Worm (Caenorhabditis elegans) whole organism, L1 larva: Measurements from ENCODE around the gene ncx-8.
A peak's percentile ranks its signal among the peaks of the same experiment; 100 is the strongest.

ENCODE experiments used
- Y116A8C.19 ChIP-seq: sonication (generic microtip); optimal IDR thresholded peaks from 2 replicates; lab custom pipeline; 2016; ENCODE audit warnings: missing compliant biosample characterization, missing genetic modification characterization, borderline replicate concordance
- aha-1 ChIP-seq: fragments of 150-350 bp; optimal IDR thresholded peaks from 2 replicates; lab custom pipeline; 2014; ENCODE audit warnings: missing biosample characterization, missing genetic modification characterization
- aly-2 ChIP-seq: fragments of 150-350 bp; optimal IDR thresholded peaks from 2 replicates; lab custom pipeline; 2014; ENCODE audit warnings: missing biosample characterization, missing genetic modification characterization
- ces-1 ChIP-seq: fragments of 150-350 bp; optimal IDR thresholded peaks from 2 replicates; lab custom pipeline; 2014; ENCODE audit warnings: missing biosample characterization, missing genetic modification reagents, missing genetic modification characterization
- dsc-1 ChIP-seq: sonication (generic microtip); optimal IDR thresholded peaks from 2 replicates; lab custom pipeline; 2016; ENCODE audit warnings: mild to moderate bottlenecking, missing genetic modification characterization, missing compliant biosample characterization
- efl-1 ChIP-seq, 4 experiments: fragments of 150-350 bp; optimal IDR thresholded peaks in 3 of 4; peaks in 1 of 4; 1 replicate in 1 of 4; 2 replicates in 3 of 4; lab custom pipeline; 2014; ENCODE audit warnings: missing biosample characterization in 2 of 4, missing genetic modification characterization in 2 of 4, missing genetic modification reagents in 2 of 4
- efl-3 ChIP-seq: fragments of 200-800 bp; sonication (Bioruptor generic); optimal IDR thresholded peaks from 2 replicates; lab custom pipeline; 2018; ENCODE audit warnings: mild to moderate bottlenecking, missing genetic modification characterization, missing compliant biosample characterization
- elt-2 ChIP-seq: sonication (generic microtip); optimal IDR thresholded peaks from 2 replicates; lab custom pipeline; 2016; ENCODE audit warnings: missing genetic modification characterization, mild to moderate bottlenecking, inconsistent platforms, missing compliant biosample characterization, missing genetic modification reagents
- elt-3 ChIP-seq, 6 experiments: fragments of 150-350 bp in 1 of 6; sonication (generic microtip); optimal IDR thresholded peaks; 2 replicates each; lab custom pipeline; 2017 to 2018; ENCODE audit warnings: missing biosample characterization in 6 of 6, missing genetic modification characterization in 6 of 6, inconsistent platforms in 1 of 6
- fos-1 ChIP-seq: fragments of 150-350 bp; optimal IDR thresholded peaks from 2 replicates; lab custom pipeline; 2014; ENCODE audit warnings: missing biosample characterization, missing genetic modification characterization
- grh-1 ChIP-seq: fragments of 200-800 bp; sonication (Bioruptor generic); IDR thresholded peaks from 2 replicates; pipeline ENCODE4 v1.3.6; 2022; ENCODE audit warnings: missing genetic modification reagents, missing genetic modification characterization, missing compliant biosample characterization
- hlh-4 ChIP-seq: sonication (generic microtip); optimal IDR thresholded peaks from 2 replicates; lab custom pipeline; 2016; ENCODE audit warnings: mild to moderate bottlenecking, missing genetic modification characterization, missing compliant biosample characterization
- jun-1 ChIP-seq: fragments of 150-350 bp; optimal IDR thresholded peaks from 2 replicates; lab custom pipeline; 2014; ENCODE audit warnings: missing biosample characterization, missing genetic modification reagents, missing genetic modification characterization
- lin-14 ChIP-seq: fragments of 200-800 bp; sonication (Bioruptor generic); optimal IDR thresholded peaks from 2 replicates; lab custom pipeline; 2018; ENCODE audit warnings: mild to moderate bottlenecking, missing genetic modification characterization, moderate library complexity, missing compliant biosample characterization
- lin-35 ChIP-seq, 2 experiments: fragments of 150-350 bp; optimal IDR thresholded peaks; 2 replicates each; lab custom pipeline; 2014; ENCODE audit warnings: missing biosample characterization in 2 of 2, missing genetic modification characterization in 2 of 2, missing genetic modification reagents in 2 of 2
- lir-3 ChIP-seq: sonication (generic microtip); optimal IDR thresholded peaks from 2 replicates; lab custom pipeline; 2016; ENCODE audit warnings: mild to moderate bottlenecking, missing genetic modification characterization, moderate library complexity, missing compliant biosample characterization; ENCODE audit not compliant: poor library complexity
- mab-9 ChIP-seq: fragments of 200-800 bp; sonication (Bioruptor generic); IDR thresholded peaks from 2 replicates; pipeline ENCODE4 v1.3.6; 2022; ENCODE audit warnings: missing genetic modification reagents, missing genetic modification characterization, missing compliant biosample characterization
- mep-1 ChIP-seq: fragments of 150-350 bp; optimal IDR thresholded peaks from 2 replicates; lab custom pipeline; 2014; ENCODE audit warnings: missing biosample characterization, missing genetic modification characterization
- nhr-19 ChIP-seq: fragments of 200-800 bp; sonication (Bioruptor generic); conservative IDR thresholded peaks from 2 replicates; pipeline ENCODE4 v1.3.6; 2022; ENCODE audit warnings: missing genetic modification characterization, missing compliant biosample characterization
- nhr-237 ChIP-seq: fragments of 150-350 bp; optimal IDR thresholded peaks from 2 replicates; lab custom pipeline; 2014; ENCODE audit warnings: missing biosample characterization, missing genetic modification characterization
- nhr-28 ChIP-seq: fragments of 150-350 bp; optimal IDR thresholded peaks from 2 replicates; lab custom pipeline; 2014; ENCODE audit warnings: missing biosample characterization, missing genetic modification characterization
- nhr-71 ChIP-seq: sonication (generic microtip); optimal IDR thresholded peaks from 2 replicates; lab custom pipeline; 2016; ENCODE audit warnings: mild to moderate bottlenecking, missing genetic modification characterization, moderate library complexity, missing compliant biosample characterization
- nhr-76 ChIP-seq: sonication (generic microtip); optimal IDR thresholded peaks from 2 replicates; lab custom pipeline; 2017; ENCODE audit warnings: missing biosample characterization, missing genetic modification characterization
- nhr-77 ChIP-seq: fragments of 150-350 bp; optimal IDR thresholded peaks from 2 replicates; lab custom pipeline; 2014; ENCODE audit warnings: missing biosample characterization, missing genetic modification characterization
- nhr-84 ChIP-seq: sonication (generic microtip); optimal IDR thresholded peaks from 2 replicates; lab custom pipeline; 2017; ENCODE audit warnings: missing biosample characterization, missing genetic modification characterization
- nhr-85 ChIP-seq: sonication (generic microtip); peaks from one replicate; lab custom pipeline; 2016; ENCODE audit warnings: missing genetic modification characterization, inconsistent platforms, missing compliant biosample characterization
- pag-3 ChIP-seq: sonication (generic microtip); optimal IDR thresholded peaks from 2 replicates; lab custom pipeline; 2017; ENCODE audit warnings: missing genetic modification characterization, mild to moderate bottlenecking, missing compliant biosample characterization, antibody characterized with exemption, borderline replicate concordance; ENCODE audit not compliant: insufficient read depth
- skn-1 ChIP-seq: fragments of 150-350 bp; optimal IDR thresholded peaks from 2 replicates; lab custom pipeline; 2014; ENCODE audit warnings: missing biosample characterization, missing genetic modification characterization
- snpc-4 ChIP-seq: fragments of 150-350 bp; optimal IDR thresholded peaks from 2 replicates; lab custom pipeline; 2014; ENCODE audit warnings: missing biosample characterization, missing genetic modification characterization
- sox-4 ChIP-seq: sonication (generic microtip); optimal IDR thresholded peaks from 2 replicates; lab custom pipeline; 2016; ENCODE audit warnings: missing genetic modification characterization, missing compliant biosample characterization
- sptf-1 ChIP-seq: fragments of 150-350 bp; optimal IDR thresholded peaks from 2 replicates; lab custom pipeline; 2014; ENCODE audit warnings: missing biosample characterization, missing genetic modification characterization
- swsn-7 ChIP-seq: sonication (generic microtip); optimal IDR thresholded peaks from 2 replicates; lab custom pipeline; 2016; ENCODE audit warnings: missing genetic modification characterization, missing compliant biosample characterization
- xbp-1 ChIP-seq: sonication (generic microtip); optimal IDR thresholded peaks from 2 replicates; lab custom pipeline; 2016; ENCODE audit warnings: missing genetic modification characterization, missing compliant biosample characterization
- ztf-11 ChIP-seq, 2 experiments: sonication (generic microtip); optimal IDR thresholded peaks; 2 replicates each; lab custom pipeline; 2016 to 2017; ENCODE audit warnings: missing genetic modification characterization in 2 of 2, missing biosample characterization in 1 of 2, missing compliant biosample characterization in 1 of 2
- ztf-4 ChIP-seq: fragments of 150-350 bp; optimal IDR thresholded peaks from 2 replicates; lab custom pipeline; 2014; ENCODE audit warnings: missing biosample characterization, missing genetic modification characterization

The ncx-8 gene

DNA sequence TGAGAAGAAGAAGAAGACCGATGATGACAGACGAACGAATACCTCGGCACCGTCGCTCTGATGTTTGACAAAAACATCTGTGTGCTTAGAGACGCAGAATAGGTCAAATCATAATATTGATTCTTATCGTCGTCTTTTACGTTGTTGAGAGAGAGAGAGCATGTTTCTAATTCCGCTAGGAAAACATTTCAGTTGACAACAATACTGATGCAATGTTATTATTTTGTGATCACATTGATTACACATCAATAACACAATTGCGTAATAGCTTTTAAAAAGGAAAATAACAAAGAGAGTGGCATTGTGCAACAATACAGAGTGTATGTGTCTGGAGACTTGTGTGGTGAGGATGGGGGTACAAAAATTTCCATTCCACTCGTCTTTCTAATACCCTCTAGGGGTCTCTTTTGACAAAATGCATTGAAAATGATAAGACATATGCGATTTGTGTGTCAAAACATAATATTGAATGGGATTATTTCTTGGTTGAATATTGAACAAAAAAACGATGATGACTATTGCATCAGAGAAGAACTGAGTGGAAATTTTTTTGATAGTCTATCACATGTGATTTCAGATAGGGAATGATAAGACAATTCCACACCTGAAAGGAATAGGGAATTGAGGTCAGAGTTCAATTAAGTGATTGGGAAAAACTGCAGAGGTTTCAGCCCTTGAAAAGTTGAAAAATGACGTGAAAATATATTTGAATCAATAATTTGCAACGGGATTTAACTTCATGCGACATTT, 22.2 kb downstream of the ncx-8 start:
- peak; percentile 57 for TF ChIP-seq nhr-85 (tag; lab: Kevin White, UChicago)
- TF ChIP-seq elt-2 (tag; lab: Kevin White, UChicago): peak; percentile 64
- no peak for TF ChIP-seq swsn-7
- TF ChIP-seq lin-35 (GFP tag; optimal IDR thresholded peaks at IDR 0.05; lab: Kevin White, UChicago): peak in 1 of 2 experiments; percentile 30

DNA sequence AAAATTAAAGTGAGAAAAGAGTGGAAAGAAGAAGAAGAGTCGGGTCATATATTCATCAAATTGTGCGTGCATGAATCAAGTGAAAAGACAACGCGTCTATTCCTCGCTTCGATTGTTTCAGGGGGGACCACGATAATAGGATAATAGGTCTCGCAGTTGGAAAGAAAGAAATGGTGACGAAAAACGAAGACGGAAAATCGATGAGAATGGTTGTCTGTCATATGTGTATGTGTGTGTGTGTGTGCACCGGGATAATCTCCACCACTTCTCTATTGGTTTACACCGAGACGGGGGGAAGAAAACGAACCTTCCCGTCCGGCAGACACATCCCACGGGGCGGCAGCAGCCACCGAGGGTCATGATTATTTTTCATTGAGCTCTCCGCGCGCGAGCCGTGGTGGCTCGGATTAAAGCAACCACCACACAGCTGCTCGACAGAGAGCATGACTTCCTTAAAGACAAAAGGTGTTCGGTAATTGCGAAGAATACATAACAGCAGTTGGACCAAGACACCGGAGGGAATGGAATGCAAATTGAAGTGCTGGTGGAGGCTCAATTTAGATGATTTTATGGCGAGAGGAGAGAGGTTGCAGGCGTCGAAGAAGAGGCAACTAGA, 22.9 kb downstream of the ncx-8 start:
- no peak for TF ChIP-seq elt-3 (tag; optimal IDR thresholded peaks at IDR 0.05; lab: Kevin White, UChicago)
- no peak for TF ChIP-seq fos-1
- TF ChIP-seq efl-1 (optimal IDR thresholded peaks at IDR 0.05; lab: Kevin White, UChicago): no peak
- peak in 1 of 2 experiments; percentile 20 for TF ChIP-seq efl-1 (GFP tag; optimal IDR thresholded peaks at IDR 0.05 in 1 of 2; lab: Kevin White, UChicago)
- TF ChIP-seq lin-14 (GFP tag; lab: Kevin White, UChicago): peak; percentile 21
- no peak for TF ChIP-seq nhr-77 (tag; lab: Kevin White, UChicago)
- TF ChIP-seq Y116A8C.19 (tag; lab: Kevin White, UChicago): no peak
- no peak for TF ChIP-seq ces-1 (GFP tag; lab: Kevin White, UChicago)
- TF ChIP-seq hlh-4 (tag; lab: Kevin White, UChicago): no peak
- peak; percentile 27 for TF ChIP-seq dsc-1 (tag; lab: Kevin White, UChicago)
- peak; percentile 22 for TF ChIP-seq nhr-71 (tag; lab: Kevin White, UChicago)
- TF ChIP-seq, all 84 proteins: peak for 4

DNA sequence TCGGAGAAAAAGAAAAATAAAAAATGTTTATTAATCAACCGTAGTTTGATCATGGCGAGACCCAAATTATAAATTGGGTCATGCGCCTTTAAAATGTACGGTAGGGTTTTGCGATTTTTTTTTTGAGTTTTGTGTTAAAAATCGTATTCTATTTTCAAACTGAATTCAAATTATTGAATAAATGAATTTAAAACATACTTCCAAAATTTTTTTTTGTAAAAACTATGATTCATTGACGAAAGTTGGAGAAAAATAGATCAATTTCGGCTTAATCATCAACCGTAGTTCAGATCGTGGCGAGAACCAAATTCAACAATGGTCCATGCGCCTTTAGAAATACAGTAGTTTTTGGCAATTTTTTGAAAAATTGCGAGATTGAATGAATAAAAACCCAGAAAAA, 23.4 kb downstream of the ncx-8 start:
- TF ChIP-seq aha-1 (tag; lab: Kevin White, UChicago) (no peak), lir-3 (tag; lab: Kevin White, UChicago) (no peak), sox-4 (tag; lab: Kevin White, UChicago) (no peak)

DNA sequence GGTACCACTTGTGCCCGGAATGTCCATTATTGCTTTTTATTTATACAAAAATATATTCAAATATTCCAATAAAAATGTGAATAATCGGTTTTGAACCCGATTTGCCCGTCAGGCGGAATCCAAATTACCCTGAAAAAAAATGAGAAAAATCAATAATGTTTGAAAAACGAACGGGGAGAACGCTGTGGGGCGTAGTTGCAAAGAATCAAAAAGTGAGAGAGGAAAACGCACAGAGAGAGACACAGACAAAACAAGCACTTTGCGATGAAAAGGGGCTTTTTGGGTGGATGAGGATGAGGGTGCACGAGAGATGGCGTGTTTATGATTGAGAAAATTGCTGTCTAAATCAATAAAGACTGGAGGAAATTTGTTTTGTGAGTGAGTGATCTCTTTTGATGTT, 24.0 kb downstream of the ncx-8 start, which contains the start of gene tam-1:
tam-1 (minus strand) TSS at position 135 of the 400 bp plus-strand sequence.
- TF ChIP-seq skn-1 (peak; percentile 10), nhr-84 (no peak), lin-14 (GFP tag; lab: Kevin White, UChicago) (peak; percentile 61), nhr-76 (tag; lab: Kevin White, UChicago) (no peak), nhr-85 (tag; lab: Kevin White, UChicago) (peak; percentile 8), mab-9 (GFP tag; lab: Robert Waterston, UW) (no peak), nhr-28 (tag; lab: Kevin White, UChicago) (no peak)

DNA sequence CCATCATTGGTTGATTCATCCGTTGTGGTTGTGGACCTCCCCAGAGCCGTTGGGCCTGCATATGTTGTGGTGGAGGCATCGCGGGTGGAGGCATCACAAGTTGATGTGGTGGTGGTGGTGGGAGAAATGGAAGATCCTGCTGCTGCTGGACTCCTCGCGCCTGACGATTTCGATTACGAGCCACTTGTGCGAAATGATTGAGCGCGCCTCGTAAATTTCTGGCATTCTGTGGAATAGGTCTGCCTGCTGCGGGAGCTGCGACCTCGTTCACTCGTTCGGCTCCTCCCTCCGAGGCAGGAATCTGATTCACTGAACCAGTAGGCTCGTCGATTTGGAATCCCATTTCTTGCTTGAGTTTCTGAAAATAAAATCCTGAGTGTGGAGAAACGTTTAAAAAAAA, 26.3 kb downstream of the ncx-8 start:
- TF ChIP-seq ztf-11 (tag; optimal IDR thresholded peaks at IDR 0.05; lab: Kevin White, UChicago): no peak
- TF ChIP-seq efl-1 (optimal IDR thresholded peaks at IDR 0.05; lab: Kevin White, UChicago): no peak
- TF ChIP-seq efl-1 (GFP tag; optimal IDR thresholded peaks at IDR 0.05 in 1 of 2; lab: Kevin White, UChicago): no peak
- no peak for TF ChIP-seq mep-1 (tag; lab: Kevin White, UChicago)
- no peak for TF ChIP-seq snpc-4 (tag; lab: Kevin White, UChicago)
- no peak for TF ChIP-seq fos-1
- TF ChIP-seq ztf-4 (tag; lab: Kevin White, UChicago): no peak
- no peak for TF ChIP-seq nhr-237 (tag; lab: Kevin White, UChicago)
- TF ChIP-seq jun-1 (tag; lab: Kevin White, UChicago): no peak
- no peak for TF ChIP-seq efl-3 (GFP tag; lab: Kevin White, UChicago)
- no peak for TF ChIP-seq grh-1 (GFP tag; lab: Robert Waterston, UW)
- no peak for TF ChIP-seq sptf-1 (tag; lab: Kevin White, UChicago)
- no peak for TF ChIP-seq nhr-19 (GFP tag; lab: Robert Waterston, UW)
- no peak for TF ChIP-seq xbp-1 (tag; lab: Kevin White, UChicago)
- no peak for TF ChIP-seq aly-2 (tag; lab: Kevin White, UChicago)
- TF ChIP-seq pag-3 (tag; lab: Kevin White, UChicago): no peak
